Fruit fly (Drosophila melanogaster) whole organism, prepupa: ENCODE measurements around the gene CG46504.
"Not testable (repeated sequence)": the region's sequence is repeated elsewhere in the genome, so short reads cannot be mapped to it uniquely, and the experiment has no call there.

Experiments
- CG34406 ChIP-seq: fragments of 200-800 bp; sonication (Bioruptor generic); optimal IDR thresholded peaks from 3 replicates; lab custom pipeline; 2016; ENCODE audit warnings: missing biosample characterization, missing genetic modification characterization
- CG6276 ChIP-seq: fragments of 200-800 bp; sonication (Bioruptor generic); optimal IDR thresholded peaks from 2 replicates; lab custom pipeline; 2017; ENCODE audit warnings: missing biosample characterization, mild to moderate bottlenecking, missing genetic modification characterization
- CG8119 ChIP-seq: fragments of 200-800 bp; sonication (Bioruptor generic); IDR thresholded peaks from 3 replicates; pipeline ENCODE4 v1.3.6; 2022; ENCODE audit warnings: missing biosample characterization, missing genetic modification characterization
- CG8632 ChIP-seq: fragments of 200-800 bp; sonication (Bioruptor generic); optimal IDR thresholded peaks from 3 replicates; lab custom pipeline; 2016; ENCODE audit warnings: missing biosample characterization, missing genetic modification characterization
- Eip75B ChIP-seq: fragments of 200-800 bp; sonication (Bioruptor generic); optimal IDR thresholded peaks from 3 replicates; lab custom pipeline; 2016; ENCODE audit warnings: missing biosample characterization, missing genetic modification characterization
- Gug ChIP-seq: fragments of 200-800 bp; sonication (Bioruptor generic); IDR thresholded peaks from 2 replicates; pipeline ENCODE4 v1.3.6; 2022; ENCODE audit warnings: missing biosample characterization, missing genetic modification characterization
- Hr39 ChIP-seq: fragments of 200-800 bp; sonication (Bioruptor generic); optimal IDR thresholded peaks from 2 replicates; lab custom pipeline; 2016; ENCODE audit warnings: missing biosample characterization, missing genetic modification characterization
- Hr4 ChIP-seq: fragments of 200-800 bp; sonication (Bioruptor generic); optimal IDR thresholded peaks from 3 replicates; lab custom pipeline; 2016; ENCODE audit warnings: missing biosample characterization, missing genetic modification characterization
- Lpt ChIP-seq: fragments of 200-800 bp; sonication (Bioruptor generic); optimal IDR thresholded peaks from 3 replicates; lab custom pipeline; 2016; ENCODE audit warnings: missing biosample characterization, missing genetic modification characterization
- Met ChIP-seq: fragments of 200-800 bp; sonication (Bioruptor generic); optimal IDR thresholded peaks from 3 replicates; lab custom pipeline; 2016; ENCODE audit warnings: missing biosample characterization, missing genetic modification characterization
- OdsH ChIP-seq: fragments of 200-800 bp; sonication (Bioruptor generic); optimal IDR thresholded peaks from 3 replicates; lab custom pipeline; 2016; ENCODE audit warnings: missing biosample characterization, missing genetic modification characterization
- esn ChIP-seq: fragments of 200-800 bp; sonication (Bioruptor generic); optimal IDR thresholded peaks from 2 replicates; lab custom pipeline; 2016; ENCODE audit warnings: missing biosample characterization, mild to moderate bottlenecking, missing genetic modification characterization, moderate library complexity
- lz ChIP-seq: fragments of 200-800 bp; sonication (Bioruptor generic); optimal IDR thresholded peaks from 3 replicates; lab custom pipeline; 2016; ENCODE audit warnings: missing biosample characterization, missing genetic modification characterization
- pdm3 ChIP-seq: fragments of 200-800 bp; sonication (Bioruptor generic); optimal IDR thresholded peaks from 3 replicates; lab custom pipeline; 2016; ENCODE audit warnings: missing biosample characterization, missing genetic modification characterization

- TF ChIP-seq CG8632 (GFP tag; lab: Kevin White, UChicago); lz (GFP tag; lab: Kevin White, UChicago); pdm3 (GFP tag; lab: Kevin White, UChicago); Hr39; Met (GFP tag; lab: Kevin White, UChicago); OdsH; CG34406; esn; Gug; CG8119; CG6276; Hr4 (GFP tag; lab: Kevin White, UChicago); Eip75B (GFP tag; lab: Kevin White, UChicago); Lpt (GFP tag; lab: Kevin White, UChicago): not testable (repeated sequence)
Observed at dm6 chrX:22191973-22192372, 44.4 kb downstream of the CG46504 start, which contains the start of gene CG46513.
